Fruit fly (Drosophila melanogaster): Measurements from ENCODE around the gene CG15468.

dm6 chrX:4983218-4983617 is 22.3 kb upstream of the CG15468 start:
- no peak for TF ChIP-seq HLH106 (tag; optimal IDR thresholded peaks at IDR 0.05)
- no peak for TF ChIP-seq foxo (GFP tag; optimal IDR thresholded peaks at IDR 0.05)
- no peak for TF ChIP-seq usp (GFP tag; optimal IDR thresholded peaks at IDR 0.05)
- TF ChIP-seq GATAd (GFP tag; optimal IDR thresholded peaks at IDR 0.05) = no peak
- TF ChIP-seq h (GFP tag; optimal IDR thresholded peaks at IDR 0.05) = no peak
- TF ChIP-seq dmrt93B (GFP tag; optimal IDR thresholded peaks at IDR 0.05) = no peak
- no peak for TF ChIP-seq ey (GFP tag; optimal IDR thresholded peaks at IDR 0.05)
- no peak for TF ChIP-seq Rel (GFP tag; optimal IDR thresholded peaks at IDR 0.05)
- no peak for TF ChIP-seq Rel (tag; optimal IDR thresholded peaks at IDR 0.05)
- TF ChIP-seq rgr (GFP tag; optimal IDR thresholded peaks at IDR 0.05) = no peak
- TF ChIP-seq lola (GFP tag; optimal IDR thresholded peaks at IDR 0.05) = no peak

Data from whole organism, wandering third instar larva.